Worm (Caenorhabditis elegans) whole organism, L4 larva: Measurements from ENCODE around the gene sri-67.

Experiments
- mdl-1 ChIP-seq, 2 experiments: fragments of 150-350 bp in 1 of 2; sonication (generic microtip) in 1 of 2; optimal IDR thresholded peaks; 2 replicates each; lab custom pipeline; 2014 to 2017; ENCODE audit warnings: missing biosample characterization in 2 of 2, missing genetic modification characterization in 2 of 2
- pha-4 ChIP-seq, 2 experiments: fragments of 150-350 bp in 1 of 2; fragments of 200-800 bp in 1 of 2; sonication (Bioruptor generic) in 1 of 2; IDR thresholded peaks in 1 of 2; optimal IDR thresholded peaks in 1 of 2; 2 replicates each; pipeline versions ENCODE4 v1.3.6 to Lab custom; 2014 to 2022; ENCODE audit warnings: missing genetic modification characterization in 2 of 2, missing genetic modification reagents in 2 of 2, missing biosample characterization in 1 of 2, missing compliant biosample characterization in 1 of 2
- skn-1 ChIP-seq: fragments of 150-350 bp; optimal IDR thresholded peaks from 2 replicates; lab custom pipeline; 2014; ENCODE audit warnings: missing biosample characterization, missing genetic modification characterization
- ztf-11 ChIP-seq: fragments of 150-350 bp; optimal IDR thresholded peaks from 2 replicates; lab custom pipeline; 2014; ENCODE audit warnings: missing biosample characterization, missing genetic modification characterization

- TF ChIP-seq mdl-1 (tag; optimal IDR thresholded peaks at IDR 0.05; lab: Kevin White, UChicago) (no peak), ztf-11 (tag; lab: Kevin White, UChicago) (no peak), pha-4 (GFP tag; IDR thresholded peaks at IDR 0.05; lab: Robert Waterston, UW) (no peak), pha-4 (tag; optimal IDR thresholded peaks at IDR 0.05; lab: Kevin White, UChicago) (no peak), skn-1 (tag; lab: Kevin White, UChicago) (no peak)
Observed at ce11 chrV:19965626-19966025, 22.2 kb upstream of the sri-67 start, which contains the start of gene srh-171.
